Fruit fly (Drosophila melanogaster) whole organism, wandering third instar larva: ENCODE results near the gene CG13014.

Experiments used
- Abd-B ChIP-seq: fragments of >200 bp; optimal IDR thresholded peaks from 2 replicates; lab custom pipeline; 2017; ENCODE audit warnings: missing biosample characterization, missing genetic modification characterization
- CG32264 ChIP-seq: fragments of 200-800 bp; sonication (Bioruptor generic); optimal IDR thresholded peaks from 2 replicates; lab custom pipeline; 2016; ENCODE audit warnings: missing biosample characterization, missing genetic modification characterization
- CG9705 ChIP-seq: fragments of 200-800 bp; sonication (Bioruptor generic); optimal IDR thresholded peaks from 2 replicates; lab custom pipeline; 2018; ENCODE audit warnings: missing biosample characterization, mild to moderate bottlenecking, missing genetic modification characterization
- CrebA ChIP-seq: fragments of 200-800 bp; sonication (Bioruptor generic); optimal IDR thresholded peaks from 2 replicates; lab custom pipeline; 2016; ENCODE audit warnings: missing biosample characterization, mild to moderate bottlenecking, missing genetic modification characterization, borderline replicate concordance
- Dfd ChIP-seq: fragments of >200 bp; optimal IDR thresholded peaks from 2 replicates; lab custom pipeline; 2017; ENCODE audit warnings: missing biosample characterization, missing genetic modification characterization
- Dif ChIP-seq: fragments of 200-275, 200-300 bp; sonication (Bioruptor generic); optimal IDR thresholded peaks from 2 replicates; lab custom pipeline; 2018; ENCODE audit warnings: missing biosample characterization, missing genetic modification characterization; ENCODE audit not compliant: partially characterized antibody
- HLH106 ChIP-seq: fragments of 200-800 bp; optimal IDR thresholded peaks from 3 replicates; lab custom pipeline; 2019; ENCODE audit warnings: missing biosample characterization, mild to moderate bottlenecking, missing genetic modification characterization, moderate library complexity
- Hnf4 ChIP-seq: fragments of 200-800 bp; sonication (Bioruptor generic); optimal IDR thresholded peaks from 2 replicates; lab custom pipeline; 2016; ENCODE audit warnings: missing biosample characterization, mild to moderate bottlenecking, missing genetic modification characterization
- Hr78 ChIP-seq: fragments of >200 bp; optimal IDR thresholded peaks from 2 replicates; lab custom pipeline; 2017; ENCODE audit warnings: missing biosample characterization, missing genetic modification characterization
- Hr83 ChIP-seq: fragments of 200-300 bp; sonication (Bioruptor generic); optimal IDR thresholded peaks from 2 replicates; lab custom pipeline; 2016; ENCODE audit warnings: missing biosample characterization, mild to moderate bottlenecking, missing genetic modification characterization, moderate library complexity; ENCODE audit not compliant: poor library complexity, severe bottlenecking
- Myc ChIP-seq: fragments of >200 bp; optimal IDR thresholded peaks from 2 replicates; lab custom pipeline; 2017
- N ChIP-seq: fragments of >200 bp; optimal IDR thresholded peaks from 2 replicates; lab custom pipeline; 2018; ENCODE audit warnings: missing biosample characterization, missing external identifiers, missing genetic modification characterization
- OdsH ChIP-seq: fragments of 200-800 bp; sonication (Bioruptor generic); optimal IDR thresholded peaks from 2 replicates; lab custom pipeline; 2016; ENCODE audit warnings: missing biosample characterization, mild to moderate bottlenecking, missing genetic modification characterization
- Rel ChIP-seq, 2 experiments: fragments of 200-800 bp; sonication (Bioruptor generic) in 1 of 2; optimal IDR thresholded peaks; 2 replicates in 1 of 2; 3 replicates in 1 of 2; lab custom pipeline; 2016 to 2019; ENCODE audit warnings: mild to moderate bottlenecking in 2 of 2, missing biosample characterization in 2 of 2, missing genetic modification characterization in 2 of 2, moderate library complexity in 1 of 2
- Sp1 ChIP-seq: fragments of 200-800 bp; sonication (Bioruptor generic); optimal IDR thresholded peaks from 3 replicates; lab custom pipeline; 2019; ENCODE audit warnings: missing biosample characterization, mild to moderate bottlenecking, missing genetic modification characterization, moderate library complexity
- Vsx2 ChIP-seq: fragments of 200-300, 225-300 bp; sonication (Bioruptor generic); optimal IDR thresholded peaks from 2 replicates; lab custom pipeline; 2018; ENCODE audit warnings: missing biosample characterization, missing genetic modification characterization; ENCODE audit not compliant: partially characterized antibody
- br ChIP-seq: fragments of 200-800 bp; sonication (Bioruptor generic); optimal IDR thresholded peaks from 2 replicates; lab custom pipeline; 2016; ENCODE audit warnings: missing biosample characterization, missing genetic modification characterization
- brk ChIP-seq: fragments of 200-800 bp; sonication (Bioruptor generic); optimal IDR thresholded peaks from 2 replicates; lab custom pipeline; 2016; ENCODE audit warnings: missing biosample characterization, mild to moderate bottlenecking, missing genetic modification characterization
- dl ChIP-seq, 2 experiments: fragments of 175-275, 200-275 bp in 1 of 2; fragments of 200-275 bp in 1 of 2; sonication (Bioruptor generic); optimal IDR thresholded peaks; lab custom pipeline; 2018; ENCODE audit warnings: mild to moderate bottlenecking in 2 of 2, missing biosample characterization in 2 of 2, missing genetic modification characterization in 2 of 2, moderate library complexity in 2 of 2; ENCODE audit not compliant: partially characterized antibody in 2 of 2, insufficient read depth in 1 of 2
- ey ChIP-seq: fragments of 200-800 bp; sonication (Bioruptor generic); optimal IDR thresholded peaks from 2 replicates; lab custom pipeline; 2016; ENCODE audit warnings: missing biosample characterization, missing genetic modification characterization
- foxo ChIP-seq, 2 experiments: fragments of 200-800 bp; sonication (Bioruptor generic); optimal IDR thresholded peaks; 2 replicates in 1 of 2; 3 replicates in 1 of 2; lab custom pipeline; 2016 to 2017; ENCODE audit warnings: missing biosample characterization in 2 of 2, missing genetic modification characterization in 2 of 2
- fru ChIP-seq: fragments of 200-800 bp; sonication (Bioruptor generic); optimal IDR thresholded peaks from 3 replicates; lab custom pipeline; 2016; ENCODE audit warnings: missing biosample characterization, mild to moderate bottlenecking, missing genetic modification characterization
- h ChIP-seq: fragments of 200-800 bp; sonication (Bioruptor generic); optimal IDR thresholded peaks from 3 replicates; lab custom pipeline; 2016; ENCODE audit warnings: missing biosample characterization, mild to moderate bottlenecking, missing genetic modification characterization
- psq ChIP-seq: fragments of 200-800 bp; sonication (Bioruptor generic); optimal IDR thresholded peaks from 3 replicates; lab custom pipeline; 2017; ENCODE audit warnings: missing biosample characterization, mild to moderate bottlenecking, missing genetic modification characterization, moderate library complexity
- rgr ChIP-seq: fragments of 200-800 bp; sonication (Bioruptor generic); optimal IDR thresholded peaks from 3 replicates; lab custom pipeline; 2016; ENCODE audit warnings: missing biosample characterization, mild to moderate bottlenecking, missing genetic modification characterization
- sv ChIP-seq: fragments of 200-800 bp; sonication (Bioruptor generic); optimal IDR thresholded peaks from 3 replicates; lab custom pipeline; 2016; ENCODE audit warnings: missing biosample characterization, missing genetic modification characterization
- woc ChIP-seq: sonication (Bioruptor generic); optimal IDR thresholded peaks from 2 replicates; lab custom pipeline; 2016; ENCODE audit warnings: missing biosample characterization, mild to moderate bottlenecking, missing genetic modification characterization

CG13014 gene

dm6 chrX:16607828-16608227 lies 20.2 kb downstream of the CG13014 start:
- TF ChIP-seq N (GFP tag; lab: Kevin White, UChicago) (no peak), Dif (GFP tag; lab: Kevin White, UChicago) (peak; percentile 43)
- TF ChIP-seq, all 38 proteins: peak for 1

dm6 chrX:16610601-16611058 lies 23.0 kb downstream of the CG13014 start, which contains the start of gene mbt:
TSS of gene mbt (plus strand) at chrX:16610685.
- peak; percentile 8 for TF ChIP-seq psq
- TF ChIP-seq ey (GFP tag; lab: Kevin White, UChicago): no peak
- peak; percentile 68 for TF ChIP-seq N (GFP tag; lab: Kevin White, UChicago)
- no peak for TF ChIP-seq Hr83 (GFP tag; lab: Kevin White, UChicago)
- TF ChIP-seq Rel (GFP tag; optimal IDR thresholded peaks at IDR 0.05; lab: Kevin White, UChicago): no peak
- no peak for TF ChIP-seq Rel (tag; optimal IDR thresholded peaks at IDR 0.05; lab: Kevin White, UChicago)
- peak; percentile 64 for TF ChIP-seq Dfd (GFP tag; lab: Kevin White, UChicago)
- no peak for TF ChIP-seq woc (GFP tag; lab: Kevin White, UChicago)
- peak; percentile 80 for TF ChIP-seq Myc (lab: Kevin White, UChicago)
- TF ChIP-seq h: peak; percentile 35

dm6 chrX:16616773-16617738 lies 29.4 kb downstream of the CG13014 start:
- no peak for TF ChIP-seq Rel (GFP tag; optimal IDR thresholded peaks at IDR 0.05; lab: Kevin White, UChicago)
- peak; percentile 83 for TF ChIP-seq Rel (tag; optimal IDR thresholded peaks at IDR 0.05; lab: Kevin White, UChicago)
- TF ChIP-seq foxo (GFP tag; optimal IDR thresholded peaks at IDR 0.05; lab: Kevin White, UChicago): peak in 1 of 2 experiments; percentile 1
- TF ChIP-seq CG32264: no peak
- peak; percentile 10 for TF ChIP-seq HLH106

DNA sequence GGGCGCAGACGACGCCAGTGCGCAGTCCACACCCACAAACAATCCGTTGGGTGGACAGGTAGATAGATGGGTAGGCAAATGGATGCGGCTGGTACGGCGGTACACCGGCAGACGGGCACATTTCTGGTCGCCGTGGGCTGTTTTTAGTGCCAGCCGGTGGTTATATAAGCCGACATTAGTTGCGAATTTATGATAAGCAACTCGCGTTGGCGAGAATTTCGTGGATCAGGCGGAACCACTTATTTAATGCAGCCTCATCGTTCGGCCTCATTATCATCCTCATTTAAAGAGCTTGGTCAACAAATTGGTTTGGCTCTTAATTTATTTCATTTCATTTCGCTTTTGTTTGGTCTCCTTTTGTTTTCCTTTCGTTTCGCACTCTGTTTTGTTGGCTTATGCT lies 31.1 kb downstream of the CG13014 start:
- TF ChIP-seq N (GFP tag; lab: Kevin White, UChicago) (no peak), psq (peak; percentile 12)
- TF ChIP-seq, all 38 proteins: peak for 1

dm6 chrX:16621462-16621861 lies 33.8 kb downstream of the CG13014 start, which contains the start of gene CG9782:
TSS of gene CG9782 (minus strand) at chrX:16621589.
- TF ChIP-seq fru (GFP tag; lab: Kevin White, UChicago): peak; percentile 87
- TF ChIP-seq Hnf4: no peak
- peak; percentile 8 for TF ChIP-seq Vsx2 (GFP tag; lab: Kevin White, UChicago)
- no peak for TF ChIP-seq CG9705 (GFP tag; lab: Kevin White, UChicago)
- TF ChIP-seq sv (GFP tag; lab: Kevin White, UChicago): no peak
- TF ChIP-seq psq: no peak
- TF ChIP-seq Dif (GFP tag; lab: Kevin White, UChicago): peak; percentile 21
- TF ChIP-seq woc (GFP tag; lab: Kevin White, UChicago): peak; percentile 8
- TF ChIP-seq dl (GFP tag; optimal IDR thresholded peaks at IDR 0.05; lab: Kevin White, UChicago; ENCODE audit: insufficient read depth in 1 of 2, partially characterized antibody in 2 of 2): peak in 1 of 2 experiments; percentile 17
- no peak for TF ChIP-seq Myc (lab: Kevin White, UChicago)
- TF ChIP-seq Hr78 (GFP tag; lab: Kevin White, UChicago): no peak
- TF ChIP-seq ey (GFP tag; lab: Kevin White, UChicago): no peak
- no peak for TF ChIP-seq brk (GFP tag; lab: Kevin White, UChicago)

- TF ChIP-seq h (no peak), CG32264 (no peak), Hr78 (GFP tag; lab: Kevin White, UChicago) (no peak), CrebA (GFP tag; lab: Kevin White, UChicago) (no peak), Myc (lab: Kevin White, UChicago) (no peak), HLH106 (no peak), br (GFP tag; lab: Kevin White, UChicago) (no peak), Sp1 (no peak), Hnf4 (no peak), psq (no peak), Vsx2 (GFP tag; lab: Kevin White, UChicago) (no peak), OdsH (GFP tag; lab: Kevin White, UChicago) (no peak), Abd-B (no peak), fru (GFP tag; lab: Kevin White, UChicago) (no peak), rgr (GFP tag; lab: Kevin White, UChicago) (no peak), Dfd (GFP tag; lab: Kevin White, UChicago) (no peak)
These were observed 35.9 kb downstream of the CG13014 start for dm6 chrX:16623524-16623923.
